Fruit fly (Drosophila melanogaster): Measurements from ENCODE around the gene CG14693.
A peak's percentile ranks its signal among the peaks of the same experiment; 100 is the strongest.

Gene CG14693

dm6 chr3R:10852232-10852774 lies 37.5 kb upstream of the CG14693 start, which contains the start of gene CG4565 (continued):
- no peak for TF ChIP-seq usp (GFP tag; optimal IDR thresholded peaks at IDR 0.05)
- TF ChIP-seq her (GFP tag; optimal IDR thresholded peaks at IDR 0.05): peak; percentile 18
- no peak for TF ChIP-seq toy (GFP tag; IDR thresholded peaks at IDR 0.05)
- no peak for TF ChIP-seq MESR4 (GFP tag; optimal IDR thresholded peaks at IDR 0.05)
- no peak for TF ChIP-seq maf-S (GFP tag; optimal IDR thresholded peaks at IDR 0.05)
- TF ChIP-seq NC2β (GFP tag; optimal IDR thresholded peaks at IDR 0.05): no peak
- TF ChIP-seq sug (tag; optimal IDR thresholded peaks at IDR 0.05): peak; percentile 7
- 0 out of 4 replicates have a peak, but pooled peaks have one; percentile 54 for TF ChIP-seq chinmo (GFP tag; IDR thresholded peaks at IDR 0.05; ENCODE audit: partially characterized antibody)
- TF ChIP-seq Hmx (GFP tag; optimal IDR thresholded peaks at IDR 0.05): no peak
- TF ChIP-seq CG12071 (GFP tag; optimal IDR thresholded peaks at IDR 0.05): no peak
- no peak for TF ChIP-seq wdn (GFP tag; IDR thresholded peaks at IDR 0.05)
- peak; percentile 31 for TF ChIP-seq CG7987 (GFP tag; optimal IDR thresholded peaks at IDR 0.05)
- no peak for TF ChIP-seq CG11560 (tag; IDR thresholded peaks at IDR 0.05)
- no peak for TF ChIP-seq gro (GFP tag; optimal IDR thresholded peaks at IDR 0.05)
- no peak for TF ChIP-seq lmd (GFP tag; IDR thresholded peaks at IDR 0.05)
- TF ChIP-seq br (optimal IDR thresholded peaks at IDR 0.05): no peak
- TF ChIP-seq Adf1 (GFP tag; IDR thresholded peaks at IDR 0.05): no peak
- no peak for TF ChIP-seq emc (GFP tag; optimal IDR thresholded peaks at IDR 0.05)
- no peak for TF ChIP-seq eve (GFP tag; optimal IDR thresholded peaks at IDR 0.05)
- TF ChIP-seq CG34376 (GFP tag; optimal IDR thresholded peaks at IDR 0.05): peak; percentile 64
- TF ChIP-seq sob (GFP tag; IDR thresholded peaks at IDR 0.05): no peak
- TF ChIP-seq Gsc (GFP tag; IDR thresholded peaks at IDR 0.05): no peak
- TF ChIP-seq az2 (GFP tag; optimal IDR thresholded peaks at IDR 0.05): no peak
- no peak for TF ChIP-seq CG17612 (GFP tag; IDR thresholded peaks at IDR 0.05)
- TF ChIP-seq odd (GFP tag; optimal IDR thresholded peaks at IDR 0.05): no peak
- no peak for TF ChIP-seq peb (GFP tag; IDR thresholded peaks at IDR 0.05)
- TF ChIP-seq exex (tag; optimal IDR thresholded peaks at IDR 0.05): no peak
- no peak for TF ChIP-seq D (optimal IDR thresholded peaks at IDR 0.05)
- no peak for TF ChIP-seq D (GFP tag; optimal IDR thresholded peaks at IDR 0.05)
- no peak for TF ChIP-seq dimm (GFP tag; IDR thresholded peaks at IDR 0.05)
- no peak for TF ChIP-seq Ada2b (GFP tag; IDR thresholded peaks at IDR 0.05)
- no peak for TF ChIP-seq sr (GFP tag; IDR thresholded peaks at IDR 0.05)
- peak; percentile 25 for TF ChIP-seq CG6765 (GFP tag; optimal IDR thresholded peaks at IDR 0.05)
- TF ChIP-seq CG10366 (GFP tag; IDR thresholded peaks at IDR 0.05): no peak
- TF ChIP-seq PHDP (tag; optimal IDR thresholded peaks at IDR 0.05): no peak
- TF ChIP-seq run (tag; optimal IDR thresholded peaks at IDR 0.05): no peak
- TF ChIP-seq CG1603 (tag; optimal IDR thresholded peaks at IDR 0.05): peak; percentile 44
- no peak for TF ChIP-seq slp2 (GFP tag; optimal IDR thresholded peaks at IDR 0.05)
- TF ChIP-seq Bgb (GFP tag; IDR thresholded peaks at IDR 0.05; ENCODE audit: partially characterized antibody): peak; percentile 29; the same call in 1 of the 2 replicates
- TF ChIP-seq CkIIα-i1 (GFP tag; IDR thresholded peaks at IDR 0.05): no peak
- TF ChIP-seq CG9876 (GFP tag; optimal IDR thresholded peaks at IDR 0.05): no peak
- no peak for TF ChIP-seq gt (GFP tag; IDR thresholded peaks at IDR 0.05)
- TF ChIP-seq vvl (GFP tag; IDR thresholded peaks at IDR 0.05): peak; percentile 22; the same call in 1 of the 2 replicates
- TF ChIP-seq CG10267 (tag; optimal IDR thresholded peaks at IDR 0.05): no peak
- TF ChIP-seq Trl (optimal IDR thresholded peaks at IDR 0.05): no peak
- TF ChIP-seq Trl (GFP tag; optimal IDR thresholded peaks at IDR 0.05): no peak
- TF ChIP-seq CG7556 (GFP tag; optimal IDR thresholded peaks at IDR 0.05): no peak
- no peak for TF ChIP-seq tgo (GFP tag; IDR thresholded peaks at IDR 0.05)
- TF ChIP-seq tio (GFP tag; optimal IDR thresholded peaks at IDR 0.05): no peak
- TF ChIP-seq bigmax (GFP tag; optimal IDR thresholded peaks at IDR 0.05): no peak
- TF ChIP-seq Dfd (GFP tag; optimal IDR thresholded peaks at IDR 0.05): no peak
- no peak for TF ChIP-seq otp (GFP tag; IDR thresholded peaks at IDR 0.05)
- TF ChIP-seq ci (GFP tag; IDR thresholded peaks at IDR 0.05): no peak
- TF ChIP-seq grn (GFP tag; optimal IDR thresholded peaks at IDR 0.05): peak; percentile 62
